Fruit fly (Drosophila melanogaster) whole organism, larva: Measurements from ENCODE around the gene CG31111.

Experiments used
- noc ChIP-seq: fragments of 200-800 bp; sonication (Bioruptor generic); optimal IDR thresholded peaks from 3 replicates; lab custom pipeline; 2019; ENCODE audit warnings: missing biosample characterization, mild to moderate bottlenecking, missing genetic modification characterization, moderate library complexity

The CG31111 gene

dm6 chr3R:25056016-25056415, at the start of gene CG31111, which contains the start of gene stac:
Gene CG31111, minus strand, starts transcription at chr3R:25056177.
Gene stac, plus strand, starts transcription at chr3R:25056286.
- TF ChIP-seq noc (tag; lab: Kevin White, UChicago), result no peak

dm6 chr3R:25102253-25102652, 46.3 kb upstream of the CG31111 start, which contains the start of gene CG45095:
Gene CG45095, plus strand, starts transcription at chr3R:25102553.
- no peak for TF ChIP-seq noc (tag; lab: Kevin White, UChicago)

DNA sequence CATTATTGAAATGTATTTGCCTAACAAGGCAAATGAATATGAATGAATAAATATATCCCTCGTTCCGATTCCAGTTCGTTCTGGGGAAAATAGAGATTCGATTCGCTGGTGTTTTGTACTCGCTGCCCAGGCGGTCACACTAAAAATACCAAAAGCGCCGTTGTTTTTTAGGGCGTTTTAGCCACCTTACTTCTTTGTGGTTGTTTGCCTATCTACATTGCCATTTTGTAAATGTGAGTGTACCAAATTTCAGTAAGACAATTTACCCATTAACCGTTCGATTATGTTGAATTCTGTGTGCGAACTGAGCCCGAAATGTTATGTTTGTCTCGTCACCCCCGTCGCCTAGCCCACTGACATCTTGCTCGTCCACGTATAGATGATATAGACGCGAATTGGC, 41.5 kb upstream of the CG31111 start, which contains the start of the genes CG33095 and CG33096:
Gene CG33095 (plus strand): TSS at position 187 of the 400 bp plus-strand sequence.
Gene CG33096 (plus strand): TSS at position 187 of the 400 bp plus-strand sequence.
- TF ChIP-seq noc (tag; lab: Kevin White, UChicago), result no peak

- TF ChIP-seq noc (tag; lab: Kevin White, UChicago), result no peak
These were observed 38.7 kb upstream of the CG31111 start, which contains the start of gene fd96Cb for dm6 chr3R:25094639-25095038. Gene fd96Cb, plus strand, starts transcription at chr3R:25095012.

DNA sequence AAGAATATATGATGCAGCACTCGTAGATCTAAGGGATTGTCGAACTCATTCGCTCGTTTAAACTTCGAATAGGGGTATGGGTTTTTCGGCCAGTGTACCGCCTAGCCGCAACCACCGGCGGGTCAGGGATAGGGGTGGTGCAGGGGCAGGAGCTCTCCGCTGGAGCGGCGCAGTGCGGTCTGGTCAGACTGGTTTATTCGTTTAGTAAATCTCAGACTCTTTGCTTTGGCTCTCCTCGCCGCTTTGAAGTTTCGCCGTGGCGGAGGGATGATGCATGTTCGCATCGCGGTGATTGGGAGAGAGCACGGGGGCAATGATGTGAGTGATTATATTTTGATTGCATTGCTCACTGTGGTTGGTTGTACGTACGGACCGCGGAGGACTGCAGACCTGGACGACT, 26.4 kb upstream of the CG31111 start, which contains the start of gene fd96Ca:
Gene fd96Ca (plus strand): TSS at position 337 of the 400 bp plus-strand sequence.
- no peak for TF ChIP-seq noc (tag; lab: Kevin White, UChicago)

DNA sequence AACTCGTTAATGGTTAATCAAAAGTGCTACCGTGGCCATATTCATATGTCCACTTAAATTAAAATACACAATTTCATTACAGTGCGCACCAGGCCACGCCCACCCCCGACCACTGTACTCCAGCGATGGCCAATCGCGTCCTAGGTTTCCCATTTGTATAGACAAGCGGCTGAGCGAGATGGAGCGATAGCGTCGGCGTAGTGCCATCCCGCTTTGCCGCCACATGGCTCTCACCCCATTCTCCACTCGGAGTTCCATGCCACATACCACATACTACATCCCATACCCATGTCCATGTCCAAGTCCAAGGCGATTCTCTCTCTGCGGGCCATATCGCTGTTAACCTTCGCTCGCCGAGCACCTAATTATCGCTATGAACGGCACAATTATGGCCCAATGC, 24.5 kb upstream of the CG31111 start:
- TF ChIP-seq noc (tag; lab: Kevin White, UChicago), result no peak

dm6 chr3R:25078665-25079064, 22.7 kb upstream of the CG31111 start:
- TF ChIP-seq noc (tag; lab: Kevin White, UChicago), result no peak

dm6 chr3R:25077280-25077820, 21.4 kb upstream of the CG31111 start:
- no peak for TF ChIP-seq noc (tag; lab: Kevin White, UChicago)

DNA sequence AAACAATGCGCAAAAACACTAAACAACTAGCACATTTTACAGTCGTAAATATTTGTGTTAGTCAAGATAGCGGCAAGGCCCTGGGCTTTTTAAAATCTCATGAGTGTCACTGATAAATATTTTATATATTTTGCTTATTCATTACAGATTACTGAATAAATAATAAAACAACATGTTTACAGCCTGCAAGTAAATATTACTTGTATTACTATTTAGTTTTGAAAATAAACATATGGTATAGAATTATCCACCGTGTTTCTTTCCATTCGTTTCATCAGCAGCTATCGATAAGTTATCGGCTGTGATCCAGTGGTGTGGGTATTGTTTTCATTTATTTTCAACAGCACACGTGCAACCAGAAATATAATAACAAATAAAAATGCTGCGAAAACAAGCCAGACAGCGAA, 18.6 kb upstream of the CG31111 start, which contains the start of the genes shams and CG11920:
Gene shams (minus strand): TSS at position 50 of the 407 bp plus-strand sequence.
Gene CG11920 (plus strand): TSS at position 320 of the 407 bp plus-strand sequence.
- no peak for TF ChIP-seq noc (tag; lab: Kevin White, UChicago)

dm6 chr3R:25070871-25071270, 14.9 kb upstream of the CG31111 start, which contains the start of gene CG11836:
Gene CG11836, plus strand, starts transcription at chr3R:25071126.
- TF ChIP-seq noc (tag; lab: Kevin White, UChicago), result no peak

DNA sequence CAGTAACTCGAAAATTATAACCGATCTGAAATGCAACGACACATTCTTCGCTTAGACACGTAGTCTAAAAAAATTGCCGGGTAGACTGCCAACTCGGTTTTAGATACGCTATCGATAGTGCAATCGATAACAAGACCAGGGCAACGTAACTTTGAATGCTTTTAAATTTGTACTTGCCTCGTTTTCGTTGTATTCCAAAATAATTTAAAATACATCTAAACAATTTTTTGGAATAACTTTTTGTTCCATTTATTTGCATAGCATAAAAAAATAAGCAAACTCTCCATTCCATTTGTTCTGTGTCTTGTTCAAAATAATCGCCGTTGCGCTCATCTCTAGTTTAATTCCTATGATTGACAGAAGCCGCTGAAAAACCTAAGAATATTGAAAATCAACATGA, 13.6 kb upstream of the CG31111 start, which contains the start of the genes Stt3B and CG11839:
Gene Stt3B (minus strand): TSS at position 69 of the 400 bp plus-strand sequence.
Gene CG11839 (plus strand): TSS at position 359 of the 400 bp plus-strand sequence.
- TF ChIP-seq noc (tag; lab: Kevin White, UChicago), result no peak

DNA sequence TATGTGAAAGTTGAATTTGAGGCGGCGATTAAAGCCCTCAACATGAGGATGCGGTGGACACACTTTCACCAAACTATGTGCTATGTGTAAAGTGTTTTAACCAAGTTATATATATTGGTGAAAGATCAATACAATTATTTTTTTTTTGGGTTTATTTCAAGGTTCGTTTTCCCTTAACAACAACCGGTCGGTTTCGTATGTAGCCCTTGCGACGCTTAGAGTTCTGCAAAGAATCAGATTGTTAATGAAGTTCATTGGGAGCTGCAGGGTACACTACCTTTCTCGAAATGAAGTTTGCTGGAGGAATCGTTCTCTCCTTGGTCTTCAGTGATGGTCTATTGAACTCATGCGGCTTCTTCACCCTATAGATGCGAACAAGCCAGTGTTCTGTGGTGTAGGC, 10.9 kb upstream of the CG31111 start:
- TF ChIP-seq noc (tag; lab: Kevin White, UChicago), result no peak

DNA sequence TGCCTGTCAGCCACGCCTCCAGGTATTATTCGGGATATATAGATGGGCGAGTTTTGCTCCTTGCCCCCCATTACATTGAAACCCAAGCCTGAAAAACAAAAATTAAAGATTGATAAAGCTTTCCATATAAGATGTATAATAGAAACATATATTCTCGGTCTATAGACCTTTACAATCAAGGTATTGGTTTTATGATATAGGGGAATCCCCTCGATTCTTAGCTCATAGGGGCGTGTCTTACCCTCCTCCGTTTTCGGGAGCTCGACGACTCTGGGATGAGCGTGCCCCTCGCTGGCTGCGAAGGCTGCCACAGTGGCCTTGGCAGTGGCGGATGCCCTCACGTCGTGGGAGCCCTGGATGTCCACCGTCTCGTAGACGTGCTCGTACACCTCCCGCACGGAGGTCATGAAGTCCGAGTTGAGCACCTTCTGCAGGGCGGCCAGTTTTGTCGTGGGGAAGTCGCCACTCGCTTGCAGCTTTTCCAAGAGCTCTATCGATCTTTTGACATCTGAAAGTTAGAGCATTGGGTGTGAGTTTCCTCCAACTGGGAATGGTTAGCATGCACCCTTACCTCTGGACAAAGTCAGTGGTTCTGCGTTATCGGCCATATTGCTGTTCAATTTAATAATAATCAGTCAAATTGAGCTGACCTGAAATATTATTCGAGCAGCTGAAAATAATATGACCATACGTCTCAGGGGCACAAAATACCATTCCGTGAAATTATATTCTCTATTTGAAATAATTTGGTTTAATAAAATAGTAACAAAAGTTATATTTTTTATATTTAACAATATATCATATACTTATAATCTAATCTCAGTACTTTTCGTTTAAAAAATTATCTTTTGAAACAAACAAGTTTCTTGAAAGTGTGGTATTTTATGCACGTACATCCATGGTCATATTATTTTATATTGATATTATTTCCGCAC, 9.2 kb upstream of the CG31111 start, which contains the start of the genes veli and PQBP1:
Gene veli (minus strand): TSS at position 685 of the 935 bp plus-strand sequence.
Gene PQBP1 (plus strand): TSS at position 885 of the 935 bp plus-strand sequence.
- TF ChIP-seq noc (tag; lab: Kevin White, UChicago), result no peak

dm6 chr3R:25060462-25060861, 4.5 kb upstream of the CG31111 start:
- TF ChIP-seq noc (tag; lab: Kevin White, UChicago), result no peak

dm6 chr3R:25056488-25057157, 646 bp upstream of the CG31111 start:
- TF ChIP-seq noc (tag; lab: Kevin White, UChicago), result no peak
